Fruit fly (Drosophila melanogaster) whole organism, pupa: ENCODE data around the gene CG43133.

Experiments
- CG10348 ChIP-seq: fragments of 200-800 bp; sonication (Bioruptor generic); IDR thresholded peaks from 2 replicates; pipeline ENCODE4 v1.3.6; 2022; ENCODE audit warnings: missing biosample characterization, missing genetic modification characterization
- CG12605 ChIP-seq: fragments of 200-800 bp; sonication (Bioruptor generic); IDR thresholded peaks from 2 replicates; pipeline ENCODE4 v1.3.6; 2022; ENCODE audit warnings: missing biosample characterization, missing genetic modification characterization
- CG13204 ChIP-seq: fragments of 200-800 bp; sonication (Bioruptor generic); optimal IDR thresholded peaks from 2 replicates; lab custom pipeline; 2018; ENCODE audit warnings: missing biosample characterization, mild to moderate bottlenecking, missing genetic modification characterization, moderate library complexity
- CG14655 ChIP-seq: fragments of 200-800 bp; sonication (Bioruptor generic); optimal IDR thresholded peaks from 3 replicates; lab custom pipeline; 2017; ENCODE audit warnings: mild to moderate bottlenecking, missing biosample characterization, missing genetic modification reagents, missing genetic modification characterization
- CG15710 ChIP-seq: fragments of 200-800 bp; sonication (Bioruptor generic); optimal IDR thresholded peaks from 2 replicates; lab custom pipeline; 2018; ENCODE audit warnings: missing biosample characterization, mild to moderate bottlenecking, missing genetic modification characterization, moderate library complexity
- CG17806 ChIP-seq: fragments of 200-800 bp; sonication (Bioruptor generic); optimal IDR thresholded peaks from 2 replicates; lab custom pipeline; 2018; ENCODE audit warnings: missing biosample characterization, mild to moderate bottlenecking, missing genetic modification characterization, moderate library complexity
- CG32121 ChIP-seq: fragments of 200-800 bp; sonication (Bioruptor generic); IDR thresholded peaks from 2 replicates; pipeline ENCODE4 v1.3.6; 2022; ENCODE audit warnings: missing biosample characterization, missing genetic modification characterization
- CG34367 ChIP-seq: fragments of 200-800 bp; sonication (Bioruptor generic); optimal IDR thresholded peaks from 2 replicates; lab custom pipeline; 2018; ENCODE audit warnings: missing biosample characterization, mild to moderate bottlenecking, missing genetic modification characterization
- CG4496 ChIP-seq: fragments of 200-800 bp; sonication (Bioruptor generic); IDR thresholded peaks from 3 replicates; pipeline ENCODE4 v1.3.6; 2022; ENCODE audit warnings: missing biosample characterization, missing genetic modification characterization
- CG8159 ChIP-seq: fragments of 200-800 bp; sonication (Bioruptor generic); optimal IDR thresholded peaks from 3 replicates; lab custom pipeline; 2018; ENCODE audit warnings: missing biosample characterization, mild to moderate bottlenecking, missing genetic modification characterization, moderate library complexity
- CG8301 ChIP-seq: fragments of 200-800 bp; sonication (Bioruptor generic); optimal IDR thresholded peaks from 2 replicates; lab custom pipeline; 2018; ENCODE audit warnings: missing biosample characterization, mild to moderate bottlenecking, missing genetic modification characterization
- CG9948 ChIP-seq: fragments of 200-800 bp; sonication (Bioruptor generic); optimal IDR thresholded peaks from 2 replicates; lab custom pipeline; 2018; ENCODE audit warnings: missing biosample characterization, mild to moderate bottlenecking, missing genetic modification characterization, moderate library complexity
- D1 ChIP-seq: fragments of 200-800 bp; sonication (Bioruptor generic); optimal IDR thresholded peaks from 2 replicates; lab custom pipeline; 2018; ENCODE audit warnings: missing biosample characterization, mild to moderate bottlenecking, missing genetic modification characterization, moderate library complexity
- EcR ChIP-seq: fragments of 200-800 bp; sonication (Bioruptor generic); optimal IDR thresholded peaks from 3 replicates; lab custom pipeline; 2019; ENCODE audit warnings: missing biosample characterization, missing genetic modification characterization, mild to moderate bottlenecking, moderate library complexity, missing genetic modification reagents
- Ets98B ChIP-seq: fragments of 200-800 bp; sonication (Bioruptor generic); IDR thresholded peaks from 2 replicates; pipeline ENCODE4 v1.3.6; 2022; ENCODE audit warnings: missing biosample characterization, missing genetic modification characterization
- Pif1A ChIP-seq: fragments of 200-800 bp; sonication (Bioruptor generic); optimal IDR thresholded peaks from 3 replicates; lab custom pipeline; 2016; ENCODE audit warnings: missing biosample characterization, missing genetic modification characterization
- Pif1B ChIP-seq: fragments of 200-800 bp; sonication (Bioruptor generic); optimal IDR thresholded peaks from 3 replicates; lab custom pipeline; 2016; ENCODE audit warnings: missing biosample characterization, missing genetic modification characterization
- Snoo ChIP-seq: fragments of 200-800 bp; sonication (Bioruptor generic); optimal IDR thresholded peaks from 3 replicates; lab custom pipeline; 2017; ENCODE audit warnings: missing biosample characterization, mild to moderate bottlenecking, missing genetic modification characterization, inconsistent platforms
- fd96Ca ChIP-seq: fragments of 200-800 bp; sonication (Bioruptor generic); IDR thresholded peaks from 3 replicates; pipeline ENCODE4 v1.3.6; 2022; ENCODE audit warnings: missing biosample characterization, missing genetic modification characterization
- gl ChIP-seq: fragments of 200-800 bp; sonication (Bioruptor generic); optimal IDR thresholded peaks from 2 replicates; lab custom pipeline; 2018; ENCODE audit warnings: missing biosample characterization, mild to moderate bottlenecking, missing genetic modification characterization
- rn ChIP-seq: fragments of 200-800 bp; sonication (Bioruptor generic); IDR thresholded peaks from 2 replicates; pipeline ENCODE4 v1.3.6; 2022; ENCODE audit warnings: missing biosample characterization, missing genetic modification characterization

Gene CG43133

dm6 chrX:18125520-18125919 is 4.5 kb downstream of the CG43133 start:
- no peak for TF ChIP-seq rn (GFP tag; lab: Robert Waterston, UW)
- TF ChIP-seq Ets98B: no peak
- TF ChIP-seq CG12605 (GFP tag; lab: Robert Waterston, UW): no peak
- TF ChIP-seq CG9948 (tag; lab: Kevin White, UChicago): no peak
- TF ChIP-seq CG13204: no peak
- TF ChIP-seq CG10348 (GFP tag; lab: Robert Waterston, UW): no peak

dm6 chrX:18118519-18118918 is 11.5 kb downstream of the CG43133 start:
- TF ChIP-seq CG17806: no peak
- no peak for TF ChIP-seq Pif1A (GFP tag; lab: Kevin White, UChicago)
- TF ChIP-seq, all 21 proteins: peak for 0

- TF ChIP-seq Snoo (tag; lab: Kevin White, UChicago) (no peak), D1 (tag; lab: Kevin White, UChicago) (no peak), EcR (GFP tag; lab: Kevin White, UChicago) (no peak), Ets98B (no peak), fd96Ca (GFP tag; lab: Robert Waterston, UW) (no peak), CG10348 (GFP tag; lab: Robert Waterston, UW) (no peak)
Measured at dm6 chrX:18116811-18117383, 13.1 kb downstream of the CG43133 start, which contains the start of gene wupA. Gene wupA (minus strand): TSS chrX:18116922.

- TF ChIP-seq Pif1A (GFP tag; lab: Kevin White, UChicago) (no peak), rn (GFP tag; lab: Robert Waterston, UW) (no peak), CG8301 (tag; lab: Kevin White, UChicago) (no peak), fd96Ca (GFP tag; lab: Robert Waterston, UW) (no peak), CG9948 (tag; lab: Kevin White, UChicago) (no peak), Ets98B (no peak), CG14655 (GFP tag; lab: Kevin White, UChicago) (no peak), CG12605 (GFP tag; lab: Robert Waterston, UW) (no peak), Snoo (tag; lab: Kevin White, UChicago) (no peak), CG34367 (tag; lab: Kevin White, UChicago) (no peak), Pif1B (GFP tag; lab: Kevin White, UChicago) (no peak), CG13204 (no peak), D1 (tag; lab: Kevin White, UChicago) (no peak)
- TF ChIP-seq, all 21 proteins: peak for 0
Measured at dm6 chrX:18114770-18115169, 15.2 kb downstream of the CG43133 start.

- TF ChIP-seq Pif1B (GFP tag; lab: Kevin White, UChicago): no peak
- TF ChIP-seq CG8301 (tag; lab: Kevin White, UChicago): no peak
- no peak for TF ChIP-seq CG4496 (GFP tag; lab: Robert Waterston, UW)
Measured at dm6 chrX:18108676-18109075, 21.3 kb downstream of the CG43133 start.

dm6 chrX:18106686-18107085 is 23.3 kb downstream of the CG43133 start:
- TF ChIP-seq fd96Ca (GFP tag; lab: Robert Waterston, UW): no peak
- no peak for TF ChIP-seq CG12605 (GFP tag; lab: Robert Waterston, UW)
- no peak for TF ChIP-seq gl (tag; lab: Kevin White, UChicago)
- no peak for TF ChIP-seq CG13204
- TF ChIP-seq CG10348 (GFP tag; lab: Robert Waterston, UW): no peak
- TF ChIP-seq CG15710: no peak
- TF ChIP-seq, all 21 proteins: peak for 0

dm6 chrX:18103353-18103752 is 26.6 kb downstream of the CG43133 start, which contains the start of gene CG7135:
Gene CG7135 (plus strand): TSS chrX:18103653.
- no peak for TF ChIP-seq Pif1B (GFP tag; lab: Kevin White, UChicago)
- no peak for TF ChIP-seq CG14655 (GFP tag; lab: Kevin White, UChicago)
- no peak for TF ChIP-seq CG8301 (tag; lab: Kevin White, UChicago)
- TF ChIP-seq gl (tag; lab: Kevin White, UChicago): no peak
- TF ChIP-seq CG8159 (tag; lab: Kevin White, UChicago): no peak
- no peak for TF ChIP-seq fd96Ca (GFP tag; lab: Robert Waterston, UW)
- TF ChIP-seq CG9948 (tag; lab: Kevin White, UChicago): no peak
- no peak for TF ChIP-seq CG4496 (GFP tag; lab: Robert Waterston, UW)
- TF ChIP-seq CG12605 (GFP tag; lab: Robert Waterston, UW): no peak
- TF ChIP-seq Pif1A (GFP tag; lab: Kevin White, UChicago): no peak
- TF ChIP-seq CG32121 (GFP tag; lab: Robert Waterston, UW): no peak

dm6 chrX:18101778-18102177 is 28.2 kb downstream of the CG43133 start, which contains the start of gene Taf8:
Gene Taf8 (plus strand): TSS chrX:18101970.
- TF ChIP-seq Ets98B (no peak), Pif1A (GFP tag; lab: Kevin White, UChicago) (no peak), CG34367 (tag; lab: Kevin White, UChicago) (no peak), CG32121 (GFP tag; lab: Robert Waterston, UW) (no peak)
